Worm (Caenorhabditis elegans) whole organism, L2 larva: ENCODE data around the gene K02C4.2.

ENCODE experiments used
- C34F6.9 ChIP-seq: fragments of 150-350 bp; optimal IDR thresholded peaks from 2 replicates; lab custom pipeline; 2014; ENCODE audit warnings: missing biosample characterization, missing genetic modification characterization
- F13H6.1 ChIP-seq: sonication (generic microtip); optimal IDR thresholded peaks from 2 replicates; lab custom pipeline; 2016; ENCODE audit warnings: missing genetic modification characterization, missing compliant biosample characterization
- R02D3.7 ChIP-seq: fragments of 150-350 bp; optimal IDR thresholded peaks from 2 replicates; lab custom pipeline; 2014; ENCODE audit warnings: missing biosample characterization, missing genetic modification characterization
- Y55F3AM.14 ChIP-seq: fragments of 200-800 bp; sonication (Bioruptor generic); optimal IDR thresholded peaks from 2 replicates; lab custom pipeline; 2018; ENCODE audit warnings: mild to moderate bottlenecking, missing genetic modification characterization, missing compliant biosample characterization
- ZK546.5 ChIP-seq: sonication (generic microtip); optimal IDR thresholded peaks from 2 replicates; lab custom pipeline; 2017; ENCODE audit warnings: missing biosample characterization, missing genetic modification characterization
- alr-1 ChIP-seq: fragments of 150-350 bp; optimal IDR thresholded peaks from 2 replicates; lab custom pipeline; 2014; ENCODE audit warnings: missing biosample characterization, missing genetic modification characterization
- aly-2 ChIP-seq: fragments of 150-350 bp; optimal IDR thresholded peaks from 2 replicates; lab custom pipeline; 2014; ENCODE audit warnings: missing biosample characterization, missing genetic modification characterization
- ama-1 ChIP-seq: fragments of 150-350 bp; optimal IDR thresholded peaks from 2 replicates; lab custom pipeline; 2018; ENCODE audit warnings: inconsistent platforms
- blmp-1 ChIP-seq: sonication (generic microtip); optimal IDR thresholded peaks from 2 replicates; lab custom pipeline; 2017; ENCODE audit warnings: missing genetic modification characterization, mild to moderate bottlenecking, missing compliant biosample characterization, antibody characterized with exemption, moderate library complexity; ENCODE audit not compliant: insufficient read depth
- ceh-16 ChIP-seq: fragments of 150-350 bp; optimal IDR thresholded peaks from 2 replicates; lab custom pipeline; 2014; ENCODE audit warnings: missing biosample characterization, missing genetic modification characterization
- ceh-82 ChIP-seq: fragments of 150-350 bp; optimal IDR thresholded peaks from 2 replicates; lab custom pipeline; 2014; ENCODE audit warnings: missing biosample characterization, missing genetic modification characterization
- crh-2 ChIP-seq: sonication (generic microtip); optimal IDR thresholded peaks from 2 replicates; lab custom pipeline; 2017; ENCODE audit warnings: missing biosample characterization, missing genetic modification characterization
- dmd-4 ChIP-seq: sonication (generic microtip); optimal IDR thresholded peaks from 2 replicates; lab custom pipeline; 2017; ENCODE audit warnings: missing biosample characterization, missing genetic modification characterization
- egl-27 ChIP-seq: sonication (generic microtip); optimal IDR thresholded peaks from 3 replicates; lab custom pipeline; 2017; ENCODE audit warnings: missing biosample characterization, missing genetic modification reagents, missing genetic modification characterization
- elt-1 ChIP-seq: fragments of 150-350 bp; optimal IDR thresholded peaks from 2 replicates; lab custom pipeline; 2014; ENCODE audit warnings: missing biosample characterization, missing genetic modification characterization
- elt-3 ChIP-seq: sonication (generic microtip); optimal IDR thresholded peaks from 2 replicates; lab custom pipeline; 2017; ENCODE audit warnings: missing biosample characterization, missing genetic modification characterization
- fos-1 ChIP-seq: fragments of 150-350 bp; optimal IDR thresholded peaks from 2 replicates; lab custom pipeline; 2014; ENCODE audit warnings: missing biosample characterization, missing genetic modification characterization
- gmeb-1 ChIP-seq: fragments of 150-350 bp; optimal IDR thresholded peaks from 2 replicates; lab custom pipeline; 2014; ENCODE audit warnings: missing biosample characterization, missing genetic modification characterization
- lin-11 ChIP-seq: fragments of 150-350 bp; sonication (generic microtip); optimal IDR thresholded peaks from 2 replicates; lab custom pipeline; 2014; ENCODE audit warnings: missing biosample characterization, missing genetic modification characterization, inconsistent platforms, mixed read lengths
- lin-13 ChIP-seq: fragments of 150-350 bp; optimal IDR thresholded peaks from 2 replicates; lab custom pipeline; 2014; ENCODE audit warnings: missing biosample characterization, missing genetic modification reagents, missing genetic modification characterization
- lin-39 ChIP-seq: fragments of 150-350 bp; optimal IDR thresholded peaks from 2 replicates; lab custom pipeline; 2014; ENCODE audit warnings: missing biosample characterization, missing genetic modification reagents, missing genetic modification characterization
- lsy-2 ChIP-seq, 2 experiments: fragments of 150-350 bp in 1 of 2; sonication (generic microtip) in 1 of 2; optimal IDR thresholded peaks; 2 replicates each; lab custom pipeline; 2014 to 2017; ENCODE audit warnings: missing biosample characterization in 2 of 2, missing genetic modification characterization in 2 of 2
- mab-5 ChIP-seq: fragments of 150-350 bp; optimal IDR thresholded peaks from 2 replicates; lab custom pipeline; 2014; ENCODE audit warnings: missing biosample characterization, missing genetic modification characterization
- mbf-1 ChIP-seq: sonication (generic microtip); optimal IDR thresholded peaks from 2 replicates; lab custom pipeline; 2017; ENCODE audit warnings: missing biosample characterization, missing genetic modification characterization
- mdl-1 ChIP-seq, 2 experiments: fragments of 150-350 bp in 1 of 2; sonication (generic microtip) in 1 of 2; optimal IDR thresholded peaks; 2 replicates each; lab custom pipeline; 2017; ENCODE audit warnings: missing biosample characterization in 2 of 2, missing genetic modification characterization in 2 of 2
- nhr-10 ChIP-seq: sonication (generic microtip); optimal IDR thresholded peaks from 2 replicates; lab custom pipeline; 2017; ENCODE audit warnings: missing biosample characterization, missing genetic modification characterization
- nhr-11 ChIP-seq: fragments of 150-350 bp; optimal IDR thresholded peaks from 2 replicates; lab custom pipeline; 2014; ENCODE audit warnings: missing biosample characterization, missing genetic modification characterization
- nhr-12 ChIP-seq: fragments of 150-350 bp; optimal IDR thresholded peaks from 2 replicates; lab custom pipeline; 2014; ENCODE audit warnings: missing biosample characterization, missing genetic modification characterization
- nhr-129 ChIP-seq: fragments of 150-350 bp; optimal IDR thresholded peaks from 2 replicates; lab custom pipeline; 2014; ENCODE audit warnings: missing biosample characterization, missing genetic modification characterization
- nhr-21 ChIP-seq: fragments of 150-350 bp; optimal IDR thresholded peaks from 2 replicates; lab custom pipeline; 2014; ENCODE audit warnings: missing biosample characterization, missing genetic modification characterization
- nhr-23 ChIP-seq: fragments of 150-350 bp; optimal IDR thresholded peaks from 2 replicates; lab custom pipeline; 2014; ENCODE audit warnings: missing biosample characterization, missing genetic modification reagents, missing genetic modification characterization
- nhr-237 ChIP-seq: fragments of 150-350 bp; optimal IDR thresholded peaks from 2 replicates; lab custom pipeline; 2014; ENCODE audit warnings: missing biosample characterization, missing genetic modification characterization
- nhr-25 ChIP-seq: fragments of 150-350 bp; sonication (generic microtip); optimal IDR thresholded peaks from 3 replicates; lab custom pipeline; 2014; ENCODE audit warnings: missing biosample characterization, missing genetic modification characterization
- nhr-6 ChIP-seq: fragments of 150-350 bp; optimal IDR thresholded peaks from 2 replicates; lab custom pipeline; 2014; ENCODE audit warnings: missing biosample characterization, missing genetic modification characterization
- nhr-77 ChIP-seq: fragments of 150-350 bp; optimal IDR thresholded peaks from 2 replicates; lab custom pipeline; 2014; ENCODE audit warnings: missing biosample characterization, missing genetic modification characterization
- peb-1 ChIP-seq: fragments of 150-350 bp; optimal IDR thresholded peaks from 2 replicates; lab custom pipeline; 2014; ENCODE audit warnings: missing biosample characterization, missing genetic modification characterization
- sem-4 ChIP-seq: fragments of 150-350 bp; optimal IDR thresholded peaks from 2 replicates; lab custom pipeline; 2014; ENCODE audit warnings: missing biosample characterization, missing genetic modification reagents, missing genetic modification characterization
- skn-1 ChIP-seq: sonication (generic microtip); optimal IDR thresholded peaks from 2 replicates; lab custom pipeline; 2017; ENCODE audit warnings: missing biosample characterization, missing genetic modification characterization
- sma-3 ChIP-seq: sonication (generic microtip); optimal IDR thresholded peaks from 2 replicates; lab custom pipeline; 2016; ENCODE audit warnings: missing genetic modification reagents, missing genetic modification characterization, missing compliant biosample characterization
- sma-9 ChIP-seq, 2 experiments: fragments of 150-350 bp in 1 of 2; sonication (generic microtip) in 1 of 2; optimal IDR thresholded peaks; 2 replicates each; lab custom pipeline; 2014 to 2016; ENCODE audit warnings: missing genetic modification characterization in 2 of 2, mild to moderate bottlenecking in 1 of 2, missing biosample characterization in 1 of 2, missing compliant biosample characterization in 1 of 2, missing genetic modification reagents in 1 of 2, moderate library complexity in 1 of 2
- snpc-4 ChIP-seq: fragments of 150-350 bp; optimal IDR thresholded peaks from 2 replicates; lab custom pipeline; 2014; ENCODE audit warnings: missing biosample characterization, missing genetic modification characterization
- unc-39 ChIP-seq: fragments of 150-350 bp; optimal IDR thresholded peaks from 2 replicates; lab custom pipeline; 2014; ENCODE audit warnings: missing biosample characterization, missing genetic modification characterization
- unc-55 ChIP-seq: fragments of 150-350 bp; sonication (generic microtip); optimal IDR thresholded peaks from 3 replicates; lab custom pipeline; 2014; ENCODE audit warnings: missing biosample characterization, missing genetic modification reagents, missing genetic modification characterization
- unc-62 ChIP-seq: fragments of 150-350 bp; optimal IDR thresholded peaks from 2 replicates; lab custom pipeline; 2014; ENCODE audit warnings: missing biosample characterization, missing genetic modification reagents, missing genetic modification characterization
- zag-1 ChIP-seq: fragments of 150-350 bp; optimal IDR thresholded peaks from 2 replicates; lab custom pipeline; 2014; ENCODE audit warnings: missing biosample characterization, missing genetic modification characterization
- ztf-1 ChIP-seq: fragments of 200-800 bp; sonication (Bioruptor generic); conservative IDR thresholded peaks from 2 replicates; pipeline ENCODE4 v1.3.6; 2022; ENCODE audit warnings: missing genetic modification characterization, missing compliant biosample characterization
- ztf-11 ChIP-seq: sonication (generic microtip); optimal IDR thresholded peaks from 2 replicates; lab custom pipeline; 2017; ENCODE audit warnings: missing biosample characterization, missing genetic modification characterization
- ztf-4 ChIP-seq: fragments of 150-350 bp; optimal IDR thresholded peaks from 2 replicates; lab custom pipeline; 2014; ENCODE audit warnings: missing biosample characterization, missing genetic modification characterization

Gene K02C4.2

ce11 chrII:8027663-8028062, 47.9 kb upstream of the K02C4.2 start, which contains the start of gene swsn-7:
swsn-7 (minus strand) TSS chrII:8027763.
- TF ChIP-seq C34F6.9 (tag; lab: Kevin White, UChicago) (no peak), sma-9 (GFP tag; optimal IDR thresholded peaks at IDR 0.05; lab: Kevin White, UChicago) (no peak), sma-9 (tag; optimal IDR thresholded peaks at IDR 0.05; lab: Kevin White, UChicago) (no peak), lin-39 (tag; lab: Kevin White, UChicago) (no peak), nhr-25 (tag; lab: Kevin White, UChicago) (no peak), unc-39 (tag; lab: Kevin White, UChicago) (no peak), ztf-11 (tag; lab: Kevin White, UChicago) (no peak), egl-27 (tag; lab: Kevin White, UChicago) (no peak)

- TF ChIP-seq nhr-25 (tag; lab: Kevin White, UChicago) (peak; percentile 50), ztf-1 (no peak), ztf-4 (tag; lab: Kevin White, UChicago) (peak; percentile 45), ceh-82 (tag; lab: Kevin White, UChicago) (no peak), aly-2 (tag; lab: Kevin White, UChicago) (no peak), snpc-4 (tag; lab: Kevin White, UChicago) (peak; percentile 70), sma-9 (GFP tag; optimal IDR thresholded peaks at IDR 0.05; lab: Kevin White, UChicago) (peak; percentile 34), sma-9 (tag; optimal IDR thresholded peaks at IDR 0.05; lab: Kevin White, UChicago) (no peak), mab-5 (tag; lab: Kevin White, UChicago) (no peak), lsy-2 (tag; optimal IDR thresholded peaks at IDR 0.05; lab: Kevin White, UChicago) (peak; percentile 60 to 79), C34F6.9 (tag; lab: Kevin White, UChicago) (peak; percentile 79), mdl-1 (tag; optimal IDR thresholded peaks at IDR 0.05; lab: Kevin White, UChicago) (peak in 1 of 2 experiments; percentile 68), egl-27 (tag; lab: Kevin White, UChicago) (peak; percentile 55), unc-39 (tag; lab: Kevin White, UChicago) (no peak), peb-1 (tag; lab: Kevin White, UChicago) (no peak), nhr-10 (tag; lab: Kevin White, UChicago) (no peak), skn-1 (tag; lab: Kevin White, UChicago) (no peak), sma-3 (GFP tag; lab: Kevin White, UChicago) (peak; percentile 82), crh-2 (tag; lab: Kevin White, UChicago) (peak; percentile 80), dmd-4 (tag; lab: Kevin White, UChicago) (no peak), lin-13 (peak; percentile 80), mbf-1 (tag; lab: Kevin White, UChicago) (no peak), nhr-21 (tag; lab: Kevin White, UChicago) (peak; percentile 82), ama-1 (lab: Kevin White, UChicago) (no peak), zag-1 (peak; percentile 78), sem-4 (peak; percentile 61), nhr-11 (tag; lab: Kevin White, UChicago) (no peak), unc-55 (peak; percentile 80), unc-62 (peak; percentile 35), elt-3 (tag; lab: Kevin White, UChicago) (no peak), nhr-23 (no peak), nhr-12 (no peak), blmp-1 (tag; lab: Kevin White, UChicago) (no peak), Y55F3AM.14 (GFP tag; lab: Kevin White, UChicago) (peak; percentile 94), F13H6.1 (tag; lab: Kevin White, UChicago) (peak; percentile 95), gmeb-1 (peak; percentile 59), nhr-6 (peak; percentile 53), nhr-77 (tag; lab: Kevin White, UChicago) (no peak), nhr-129 (peak; percentile 85), R02D3.7 (tag; lab: Kevin White, UChicago) (no peak), lin-39 (tag; lab: Kevin White, UChicago) (no peak), elt-1 (tag; lab: Kevin White, UChicago) (no peak), fos-1 (peak; percentile 67), ceh-16 (tag; lab: Kevin White, UChicago) (no peak), ztf-11 (tag; lab: Kevin White, UChicago) (no peak), ZK546.5 (tag; lab: Kevin White, UChicago) (peak; percentile 16), lin-11 (tag; lab: Kevin White, UChicago) (peak; percentile 73), nhr-237 (no peak), alr-1 (tag; lab: Kevin White, UChicago) (no peak)
These were observed 47.3 kb upstream of the K02C4.2 start for ce11 chrII:8028246-8028694.
